Fruit fly (Drosophila melanogaster) whole organism, prepupa: ENCODE measurements around the gene CG1824.

Experiments
- Blimp-1 ChIP-seq: fragments of 200-800 bp; sonication (Bioruptor generic); optimal IDR thresholded peaks from 3 replicates; lab custom pipeline; 2017; ENCODE audit warnings: missing biosample characterization, missing genetic modification characterization, mild to moderate bottlenecking, moderate library complexity, missing genetic modification reagents
- CG10631 ChIP-seq: fragments of 200-800 bp; sonication (Bioruptor generic); optimal IDR thresholded peaks from 2 replicates; lab custom pipeline; 2016; ENCODE audit warnings: missing biosample characterization, missing genetic modification characterization
- CG10669 ChIP-seq: fragments of 200-800 bp; sonication (Bioruptor generic); optimal IDR thresholded peaks from 3 replicates; lab custom pipeline; 2018; ENCODE audit warnings: missing biosample characterization, mild to moderate bottlenecking, missing genetic modification characterization, moderate library complexity
- CG11902 ChIP-seq: fragments of 200-800 bp; sonication (Bioruptor generic); optimal IDR thresholded peaks from 3 replicates; lab custom pipeline; 2016; ENCODE audit warnings: missing biosample characterization, missing genetic modification characterization
- CG15336 ChIP-seq: fragments of 200-800 bp; sonication (Bioruptor generic); IDR thresholded peaks from 2 replicates; pipeline ENCODE4 v1.3.6; 2022; ENCODE audit warnings: missing biosample characterization, missing genetic modification characterization
- CG1621 ChIP-seq: fragments of 200-800 bp; sonication (Bioruptor generic); optimal IDR thresholded peaks from 3 replicates; lab custom pipeline; 2018; ENCODE audit warnings: missing biosample characterization, mild to moderate bottlenecking, missing genetic modification characterization
- CG16779 ChIP-seq: fragments of 200-800 bp; sonication (Bioruptor generic); optimal IDR thresholded peaks from 3 replicates; lab custom pipeline; 2017; ENCODE audit warnings: missing biosample characterization, mild to moderate bottlenecking, missing genetic modification characterization
- CG3032 ChIP-seq: fragments of 200-800 bp; optimal IDR thresholded peaks from 2 replicates; lab custom pipeline; 2019; ENCODE audit warnings: missing biosample characterization, mild to moderate bottlenecking, missing genetic modification characterization, moderate library complexity
- CG31627 ChIP-seq: fragments of 200-800 bp; sonication (Bioruptor generic); optimal IDR thresholded peaks from 3 replicates; lab custom pipeline; 2016; ENCODE audit warnings: missing biosample characterization, missing genetic modification characterization
- CG32006 ChIP-seq: fragments of 200-800 bp; sonication (Bioruptor generic); optimal IDR thresholded peaks from 3 replicates; lab custom pipeline; 2017; ENCODE audit warnings: missing biosample characterization, mild to moderate bottlenecking, missing genetic modification characterization
- CG34406 ChIP-seq: fragments of 200-800 bp; sonication (Bioruptor generic); optimal IDR thresholded peaks from 3 replicates; lab custom pipeline; 2016; ENCODE audit warnings: missing biosample characterization, missing genetic modification characterization
- CG3919 ChIP-seq: fragments of 200-800 bp; sonication (Bioruptor generic); optimal IDR thresholded peaks from 3 replicates; lab custom pipeline; 2016; ENCODE audit warnings: missing biosample characterization, missing genetic modification characterization
- CG6163 ChIP-seq: fragments of 200-800 bp; sonication (Bioruptor generic); IDR thresholded peaks from 3 replicates; pipeline ENCODE4 v1.3.6; 2022; ENCODE audit warnings: missing biosample characterization, missing genetic modification characterization
- CG6276 ChIP-seq: fragments of 200-800 bp; sonication (Bioruptor generic); optimal IDR thresholded peaks from 2 replicates; lab custom pipeline; 2017; ENCODE audit warnings: missing biosample characterization, mild to moderate bottlenecking, missing genetic modification characterization
- CG6792 ChIP-seq: fragments of 200-800 bp; sonication (Bioruptor generic); optimal IDR thresholded peaks from 3 replicates; lab custom pipeline; 2016; ENCODE audit warnings: missing biosample characterization, missing genetic modification characterization
- CG6808 ChIP-seq: fragments of 200-800 bp; sonication (Bioruptor generic); optimal IDR thresholded peaks from 3 replicates; lab custom pipeline; 2017; ENCODE audit warnings: missing biosample characterization, missing genetic modification characterization, mild to moderate bottlenecking, moderate library complexity, missing genetic modification reagents
- CG6854 ChIP-seq: fragments of 200-800 bp; sonication (Bioruptor generic); optimal IDR thresholded peaks from 2 replicates; lab custom pipeline; 2017; ENCODE audit warnings: missing biosample characterization, mild to moderate bottlenecking, missing genetic modification characterization
- CG7368 ChIP-seq: fragments of 200-800 bp; sonication (Bioruptor generic); optimal IDR thresholded peaks from 3 replicates; lab custom pipeline; 2016; ENCODE audit warnings: missing biosample characterization, missing genetic modification characterization
- CG8119 ChIP-seq: fragments of 200-800 bp; sonication (Bioruptor generic); IDR thresholded peaks from 3 replicates; pipeline ENCODE4 v1.3.6; 2022; ENCODE audit warnings: missing biosample characterization, missing genetic modification characterization
- CG8319 ChIP-seq: fragments of 200-800 bp; sonication (Bioruptor generic); optimal IDR thresholded peaks from 3 replicates; lab custom pipeline; 2016; ENCODE audit warnings: missing biosample characterization, missing genetic modification characterization
- CG8632 ChIP-seq: fragments of 200-800 bp; sonication (Bioruptor generic); optimal IDR thresholded peaks from 3 replicates; lab custom pipeline; 2016; ENCODE audit warnings: missing biosample characterization, missing genetic modification characterization
- CG9139 ChIP-seq: fragments of 200-800 bp; sonication (Bioruptor generic); optimal IDR thresholded peaks from 3 replicates; lab custom pipeline; 2017; ENCODE audit warnings: missing biosample characterization, mild to moderate bottlenecking, missing genetic modification characterization
- Eip75B ChIP-seq: fragments of 200-800 bp; sonication (Bioruptor generic); optimal IDR thresholded peaks from 3 replicates; lab custom pipeline; 2016; ENCODE audit warnings: missing biosample characterization, missing genetic modification characterization
- Eip93F ChIP-seq: fragments of 200-800 bp; sonication (Bioruptor generic); optimal IDR thresholded peaks from 2 replicates; lab custom pipeline; 2016; ENCODE audit warnings: missing biosample characterization, mild to moderate bottlenecking, missing genetic modification characterization
- Ets21C ChIP-seq: fragments of 200-800 bp; sonication (Bioruptor generic); optimal IDR thresholded peaks from 3 replicates; lab custom pipeline; 2016; ENCODE audit warnings: missing biosample characterization, missing genetic modification characterization
- Ets96B ChIP-seq: fragments of 200-800 bp; optimal IDR thresholded peaks from 2 replicates; lab custom pipeline; 2019; ENCODE audit warnings: missing biosample characterization, mild to moderate bottlenecking, missing genetic modification characterization, moderate library complexity
- Gug ChIP-seq: fragments of 200-800 bp; sonication (Bioruptor generic); IDR thresholded peaks from 2 replicates; pipeline ENCODE4 v1.3.6; 2022; ENCODE audit warnings: missing biosample characterization, missing genetic modification characterization
- Hr38 ChIP-seq: sonication (Bioruptor generic); optimal IDR thresholded peaks from 2 replicates; lab custom pipeline; 2016; ENCODE audit warnings: missing biosample characterization, missing genetic modification characterization
- Lpt ChIP-seq: fragments of 200-800 bp; sonication (Bioruptor generic); optimal IDR thresholded peaks from 3 replicates; lab custom pipeline; 2016; ENCODE audit warnings: missing biosample characterization, missing genetic modification characterization
- Met ChIP-seq: fragments of 200-800 bp; sonication (Bioruptor generic); optimal IDR thresholded peaks from 3 replicates; lab custom pipeline; 2016; ENCODE audit warnings: missing biosample characterization, missing genetic modification characterization
- Sox102F ChIP-seq: fragments of 200-800 bp; sonication (Bioruptor generic); optimal IDR thresholded peaks from 2 replicates; lab custom pipeline; 2016; ENCODE audit warnings: missing biosample characterization, mild to moderate bottlenecking, missing genetic modification characterization
- Sox14 ChIP-seq: fragments of 200-800 bp; sonication (Bioruptor generic); optimal IDR thresholded peaks from 3 replicates; lab custom pipeline; 2016; ENCODE audit warnings: missing biosample characterization, missing genetic modification characterization
- Sox15 ChIP-seq: fragments of 200-800 bp; sonication (Bioruptor generic); optimal IDR thresholded peaks from 3 replicates; lab custom pipeline; 2016; ENCODE audit warnings: missing biosample characterization, missing genetic modification characterization
- achi ChIP-seq: fragments of 200-800 bp; sonication (Bioruptor generic); optimal IDR thresholded peaks from 3 replicates; lab custom pipeline; 2016; ENCODE audit warnings: missing biosample characterization, missing genetic modification characterization
- acj6 ChIP-seq: fragments of 200-800 bp; sonication (Bioruptor generic); optimal IDR thresholded peaks from 3 replicates; lab custom pipeline; 2016; ENCODE audit warnings: missing biosample characterization, missing genetic modification characterization
- cyc ChIP-seq: fragments of 200-800 bp; sonication (Bioruptor generic); optimal IDR thresholded peaks from 3 replicates; lab custom pipeline; 2016; ENCODE audit warnings: missing biosample characterization, missing genetic modification characterization
- dac ChIP-seq: fragments of 200-800 bp; sonication (Bioruptor generic); optimal IDR thresholded peaks from 2 replicates; lab custom pipeline; 2017; ENCODE audit warnings: missing biosample characterization, mild to moderate bottlenecking, missing genetic modification characterization
- dsx ChIP-seq: fragments of 200-800 bp; optimal IDR thresholded peaks from 3 replicates; lab custom pipeline; 2019; ENCODE audit warnings: missing biosample characterization, mild to moderate bottlenecking, missing genetic modification characterization, moderate library complexity; ENCODE audit not compliant: poor library complexity, severe bottlenecking
- eg ChIP-seq: fragments of 200-800 bp; sonication (Bioruptor generic); IDR thresholded peaks from 3 replicates; pipeline ENCODE4 v1.3.6; 2022; ENCODE audit warnings: missing biosample characterization, missing genetic modification characterization
- esn ChIP-seq: fragments of 200-800 bp; sonication (Bioruptor generic); optimal IDR thresholded peaks from 2 replicates; lab custom pipeline; 2016; ENCODE audit warnings: missing biosample characterization, mild to moderate bottlenecking, missing genetic modification characterization, moderate library complexity
- fd59A ChIP-seq: fragments of 200-800 bp; sonication (Bioruptor generic); optimal IDR thresholded peaks from 2 replicates; lab custom pipeline; 2017; ENCODE audit warnings: missing biosample characterization, mild to moderate bottlenecking, missing genetic modification characterization, missing genetic modification reagents
- fkh ChIP-seq: fragments of 200-800 bp; sonication (Bioruptor generic); optimal IDR thresholded peaks from 3 replicates; lab custom pipeline; 2017; ENCODE audit warnings: missing biosample characterization, mild to moderate bottlenecking, missing genetic modification characterization, moderate library complexity
- lz ChIP-seq: fragments of 200-800 bp; sonication (Bioruptor generic); optimal IDR thresholded peaks from 3 replicates; lab custom pipeline; 2016; ENCODE audit warnings: missing biosample characterization, missing genetic modification characterization
- net ChIP-seq: fragments of 200-800 bp; sonication (Bioruptor generic); optimal IDR thresholded peaks from 3 replicates; lab custom pipeline; 2016; ENCODE audit warnings: missing biosample characterization, missing genetic modification characterization
- pdm3 ChIP-seq: fragments of 200-800 bp; sonication (Bioruptor generic); optimal IDR thresholded peaks from 3 replicates; lab custom pipeline; 2016; ENCODE audit warnings: missing biosample characterization, missing genetic modification characterization
- salr ChIP-seq, 2 experiments: fragments of 200-800 bp; sonication (Bioruptor generic); optimal IDR thresholded peaks; 3 replicates each; lab custom pipeline; 2016 to 2018; ENCODE audit warnings: missing biosample characterization in 2 of 2, missing genetic modification characterization in 2 of 2, mild to moderate bottlenecking in 1 of 2
- spab ChIP-seq: fragments of 200-800 bp; sonication (Bioruptor generic); optimal IDR thresholded peaks from 2 replicates; lab custom pipeline; 2017; ENCODE audit warnings: missing biosample characterization, mild to moderate bottlenecking, missing genetic modification characterization, missing genetic modification reagents
- ss ChIP-seq, 2 experiments: fragments of 200-800 bp; sonication (Bioruptor generic); optimal IDR thresholded peaks; 2 replicates in 1 of 2; 3 replicates in 1 of 2; lab custom pipeline; 2017 to 2018; ENCODE audit warnings: mild to moderate bottlenecking in 2 of 2, missing biosample characterization in 2 of 2, missing genetic modification characterization in 2 of 2, moderate library complexity in 1 of 2
- svp ChIP-seq: fragments of 200-800 bp; sonication (Bioruptor generic); peaks from one replicate; lab custom pipeline; 2016; ENCODE audit warnings: missing biosample characterization, missing genetic modification characterization
- topi ChIP-seq: fragments of 200-800 bp; sonication (Bioruptor generic); optimal IDR thresholded peaks from 3 replicates; lab custom pipeline; 2016; ENCODE audit warnings: missing biosample characterization, missing genetic modification characterization
- vri ChIP-seq: fragments of 200-800 bp; sonication (Bioruptor generic); optimal IDR thresholded peaks from 3 replicates; lab custom pipeline; 2016; ENCODE audit warnings: missing biosample characterization, mild to moderate bottlenecking, missing genetic modification characterization

CG1824 gene

dm6 chrX:12596353-12597107 is 1.1 kb upstream of the CG1824 start:
- TF ChIP-seq CG1621 (no peak), eg (GFP tag; lab: Robert Waterston, UW) (peak; percentile 59; the same call in 2 of the 3 replicates), Eip93F (GFP tag; lab: Kevin White, UChicago) (no peak), CG6854 (peak; percentile 90), dsx (GFP tag; lab: Kevin White, UChicago) (no peak), esn (peak; percentile 68), Eip75B (GFP tag; lab: Kevin White, UChicago) (no peak), spab (no peak), lz (GFP tag; lab: Kevin White, UChicago) (peak; percentile 29), dac (GFP tag; lab: Kevin White, UChicago) (no peak), CG7368 (GFP tag; lab: Kevin White, UChicago) (no peak), CG32006 (GFP tag; lab: Kevin White, UChicago) (no peak), Sox15 (no peak), CG9139 (GFP tag; lab: Kevin White, UChicago) (no peak), fd59A (GFP tag; lab: Kevin White, UChicago) (no peak), Ets96B (peak; percentile 11), CG6163 (GFP tag; lab: Robert Waterston, UW) (peak; percentile 63; the same call in 2 of the 3 replicates), net (GFP tag; lab: Kevin White, UChicago) (peak; percentile 36), ss (GFP tag; optimal IDR thresholded peaks at IDR 0.05; lab: Kevin White, UChicago) (no peak), Ets21C (GFP tag; lab: Kevin White, UChicago) (no peak), cyc (GFP tag; lab: Kevin White, UChicago) (no peak), Lpt (GFP tag; lab: Kevin White, UChicago) (peak; percentile 53), CG6808 (no peak), CG8319 (GFP tag; lab: Kevin White, UChicago) (no peak), CG10669 (no peak), CG34406 (GFP tag; lab: Kevin White, UChicago) (peak; percentile 67), CG3919 (no peak), Blimp-1 (GFP tag; lab: Kevin White, UChicago) (peak; percentile 66), CG11902 (GFP tag; lab: Kevin White, UChicago) (no peak), salr (GFP tag; optimal IDR thresholded peaks at IDR 0.05; lab: Kevin White, UChicago) (no peak), pdm3 (GFP tag; lab: Kevin White, UChicago) (no peak), acj6 (GFP tag; lab: Kevin White, UChicago) (no peak), CG8119 (GFP tag; lab: Robert Waterston, UW) (peak; percentile 65), CG10631 (GFP tag; lab: Kevin White, UChicago) (no peak), achi (no peak), vri (GFP tag; lab: Kevin White, UChicago) (peak; percentile 79), fkh (GFP tag; lab: Kevin White, UChicago) (peak; percentile 18), CG6276 (GFP tag; lab: Kevin White, UChicago) (peak; percentile 63), Sox102F (no peak), CG3032 (tag; lab: Kevin White, UChicago) (peak; percentile 11), Sox14 (GFP tag; lab: Kevin White, UChicago) (peak; percentile 7), Gug (GFP tag; lab: Robert Waterston, UW) (no peak), topi (GFP tag; lab: Kevin White, UChicago) (peak; percentile 80), CG16779 (tag; lab: Kevin White, UChicago) (peak; percentile 69), Hr38 (no peak), svp (GFP tag; lab: Kevin White, UChicago) (peak; percentile 98), Met (GFP tag; lab: Kevin White, UChicago) (no peak), CG6792 (GFP tag; lab: Kevin White, UChicago) (peak; percentile 52), CG15336 (GFP tag; lab: Robert Waterston, UW) (0 out of 2 replicates have a peak, but pooled peaks have one; percentile 13), CG31627 (GFP tag; lab: Kevin White, UChicago) (no peak), CG8632 (GFP tag; lab: Kevin White, UChicago) (peak; percentile 58)
